Fruit fly (Drosophila melanogaster) whole organism, wandering third instar larva: ENCODE measurements around the gene Rh6.

Experiments used
- Abd-B ChIP-seq: fragments of >200 bp; optimal IDR thresholded peaks from 2 replicates; lab custom pipeline; 2017; ENCODE audit warnings: missing biosample characterization, missing genetic modification characterization
- CrebA ChIP-seq: fragments of 200-800 bp; sonication (Bioruptor generic); optimal IDR thresholded peaks from 2 replicates; lab custom pipeline; 2016; ENCODE audit warnings: missing biosample characterization, mild to moderate bottlenecking, missing genetic modification characterization, borderline replicate concordance
- Dfd ChIP-seq: fragments of >200 bp; optimal IDR thresholded peaks from 2 replicates; lab custom pipeline; 2017; ENCODE audit warnings: missing biosample characterization, missing genetic modification characterization
- N ChIP-seq: fragments of >200 bp; optimal IDR thresholded peaks from 2 replicates; lab custom pipeline; 2018; ENCODE audit warnings: missing biosample characterization, missing external identifiers, missing genetic modification characterization
- dsf ChIP-seq: sonication (Bioruptor generic); optimal IDR thresholded peaks from 2 replicates; lab custom pipeline; 2016; ENCODE audit warnings: missing biosample characterization, missing genetic modification characterization, borderline replicate concordance
- ey ChIP-seq: fragments of 200-800 bp; sonication (Bioruptor generic); optimal IDR thresholded peaks from 2 replicates; lab custom pipeline; 2016; ENCODE audit warnings: missing biosample characterization, missing genetic modification characterization
- foxo ChIP-seq, 2 experiments: fragments of 200-800 bp; sonication (Bioruptor generic); optimal IDR thresholded peaks; 2 replicates in 1 of 2; 3 replicates in 1 of 2; lab custom pipeline; 2016 to 2017; ENCODE audit warnings: missing biosample characterization in 2 of 2, missing genetic modification characterization in 2 of 2
- h ChIP-seq: fragments of 200-800 bp; sonication (Bioruptor generic); optimal IDR thresholded peaks from 3 replicates; lab custom pipeline; 2016; ENCODE audit warnings: missing biosample characterization, mild to moderate bottlenecking, missing genetic modification characterization
- lola ChIP-seq: fragments of >200 bp; optimal IDR thresholded peaks from 2 replicates; lab custom pipeline; 2017; ENCODE audit warnings: missing biosample characterization, missing genetic modification characterization
- psq ChIP-seq: fragments of 200-800 bp; sonication (Bioruptor generic); optimal IDR thresholded peaks from 3 replicates; lab custom pipeline; 2017; ENCODE audit warnings: missing biosample characterization, mild to moderate bottlenecking, missing genetic modification characterization, moderate library complexity
- rgr ChIP-seq: fragments of 200-800 bp; sonication (Bioruptor generic); optimal IDR thresholded peaks from 3 replicates; lab custom pipeline; 2016; ENCODE audit warnings: missing biosample characterization, mild to moderate bottlenecking, missing genetic modification characterization
- tai ChIP-seq: sonication (Bioruptor generic); optimal IDR thresholded peaks from 2 replicates; lab custom pipeline; 2016; ENCODE audit warnings: missing biosample characterization, missing genetic modification characterization
- usp ChIP-seq: fragments of >200 bp; optimal IDR thresholded peaks from 2 replicates; lab custom pipeline; 2017; ENCODE audit warnings: missing biosample characterization, missing genetic modification characterization

Rh6 gene

dm6 chr3R:15517113-15517512 is 34.2 kb downstream of the Rh6 start:
- TF ChIP-seq tai (GFP tag; lab: Kevin White, UChicago) = no peak
- no peak for TF ChIP-seq h
- TF ChIP-seq ey (GFP tag; lab: Kevin White, UChicago) = no peak
- TF ChIP-seq rgr (GFP tag; lab: Kevin White, UChicago) = no peak
- no peak for TF ChIP-seq CrebA (GFP tag; lab: Kevin White, UChicago)
- no peak for TF ChIP-seq usp (GFP tag; lab: Kevin White, UChicago)
- TF ChIP-seq foxo (GFP tag; optimal IDR thresholded peaks at IDR 0.05; lab: Kevin White, UChicago) = no peak
- no peak for TF ChIP-seq Dfd (GFP tag; lab: Kevin White, UChicago)
- no peak for TF ChIP-seq N (GFP tag; lab: Kevin White, UChicago)

- TF ChIP-seq Abd-B (GFP tag; lab: Kevin White, UChicago) = no peak
- TF ChIP-seq psq (GFP tag; lab: Kevin White, UChicago) = no peak
- TF ChIP-seq dsf (GFP tag; lab: Kevin White, UChicago) = no peak
- no peak for TF ChIP-seq lola (GFP tag; lab: Kevin White, UChicago)
- no peak for TF ChIP-seq usp (GFP tag; lab: Kevin White, UChicago)
These were observed 48.4 kb downstream of the Rh6 start, which contains the start of gene CG31296 for dm6 chr3R:15531373-15531772. CG31296 (minus strand) TSS chr3R:15531473.
